Worm (Caenorhabditis elegans): ENCODE measurements around the gene golg-4.
"Not testable (repeated sequence)": the region's sequence is repeated elsewhere in the genome, so short reads cannot be mapped to it uniquely, and the experiment has no call there.

The golg-4 gene

DNA sequence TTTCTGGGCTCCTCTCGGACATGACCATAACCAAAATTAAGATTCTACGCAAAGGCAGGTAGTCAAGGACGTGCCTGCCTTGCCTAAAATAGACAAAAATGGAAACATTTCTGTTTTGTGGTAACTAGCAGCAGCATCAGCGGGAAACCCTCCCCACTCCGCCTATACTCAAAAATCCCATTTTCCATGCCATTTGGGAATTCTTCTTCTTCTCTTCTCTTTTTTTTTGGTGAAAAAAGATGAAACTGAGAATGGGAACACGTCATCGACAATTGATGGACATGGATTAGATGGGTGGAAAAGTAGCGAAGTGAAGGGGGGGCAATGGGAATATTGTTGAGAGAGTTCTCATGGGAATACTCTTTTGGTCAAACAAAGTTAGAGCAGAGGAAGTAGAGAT, 31.8 kb downstream of the golg-4 start:
- TF ChIP-seq rbr-2 (tag; optimal IDR thresholded peaks at IDR 0.05) (peak; percentile 2), unc-62 (GFP tag; optimal IDR thresholded peaks at IDR 0.05 in 1 of 2) (peak in 1 of 2 experiments; percentile 28), unc-62 (tag; optimal IDR thresholded peaks at IDR 0.05) (no peak), aha-1 (tag) (peak; percentile 93), ceh-62 (tag; optimal IDR thresholded peaks at IDR 0.05) (no peak), dmd-6 (GFP tag; IDR thresholded peaks at IDR 0.05) (no peak), egl-27 (tag; optimal IDR thresholded peaks at IDR 0.05) (no peak), ceh-28 (tag; optimal IDR thresholded peaks at IDR 0.05) (no peak), ceh-20 (GFP tag; IDR thresholded peaks at IDR 0.05) (0 out of 2 replicates have a peak, but pooled peaks have one; percentile 40), nhr-28 (tag; optimal IDR thresholded peaks at IDR 0.05) (no peak)

DNA sequence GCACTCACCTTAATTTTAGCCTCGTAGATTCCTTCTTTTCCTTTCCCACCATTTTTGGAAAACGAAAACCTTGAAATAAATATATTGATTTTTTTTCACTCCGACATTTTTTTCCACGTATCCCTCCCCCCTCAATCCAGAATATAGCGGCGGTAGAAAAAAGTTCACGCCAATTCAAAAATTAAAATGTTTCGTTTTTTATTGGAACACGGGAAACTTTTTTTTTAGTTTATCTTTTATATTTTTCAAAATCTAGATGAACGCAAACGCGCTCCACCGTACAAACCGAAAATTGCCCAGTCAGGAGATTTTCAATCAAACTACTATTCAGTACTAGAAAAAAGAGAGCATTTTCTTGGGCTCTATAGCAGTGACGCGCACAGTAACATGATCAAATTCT, 38.8 kb downstream of the golg-4 start, which contains the start of gene spe-41:
Gene spe-41, minus strand, starts transcription at position 72 of the 400 bp plus-strand sequence.
- TF ChIP-seq aha-1 (tag) (peak; percentile 90), Y5F2A.4 (GFP tag; optimal IDR thresholded peaks at IDR 0.05) (no peak), pqm-1 (tag; optimal IDR thresholded peaks at IDR 0.05) (no peak), R02D3.7 (tag; optimal IDR thresholded peaks at IDR 0.05) (no peak), dve-1 (tag; optimal IDR thresholded peaks at IDR 0.05; ENCODE audit: insufficient read depth) (no peak)

DNA sequence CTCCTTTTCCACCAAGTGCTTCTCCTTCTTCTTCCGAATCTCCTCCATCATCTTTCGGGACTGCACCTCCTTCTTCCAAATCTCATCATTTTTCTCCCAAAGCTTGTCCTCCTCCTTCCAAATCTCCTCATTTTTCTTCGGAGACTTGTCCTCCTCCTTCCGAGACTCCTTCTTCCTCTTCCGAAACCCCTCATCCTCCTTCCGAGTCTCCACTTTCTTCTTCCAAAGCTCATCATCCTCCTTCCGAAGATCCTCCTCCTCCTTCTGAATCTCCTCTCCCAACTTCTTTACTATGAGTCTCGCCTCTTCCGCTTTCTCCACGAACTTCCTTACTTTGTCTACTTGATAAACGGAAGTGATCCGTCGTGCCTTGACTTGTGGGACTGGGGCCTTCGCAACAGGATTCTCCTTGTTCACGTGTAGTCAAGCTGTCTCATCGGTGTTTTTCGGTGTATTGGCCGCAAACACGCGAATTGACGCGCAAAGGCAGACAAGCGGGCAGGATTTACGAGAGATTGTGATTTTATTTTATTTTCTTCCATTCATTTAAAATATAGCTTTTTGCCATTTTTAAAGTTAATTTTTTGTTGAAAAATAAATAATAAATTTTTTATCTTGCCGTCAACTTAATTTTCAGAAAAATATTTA, 47.3 kb downstream of the golg-4 start, which contains the start of the genes K01A11.3 and C34C12.12:
Gene K01A11.3, minus strand, starts transcription at position 51 of the 648 bp plus-strand sequence.
Gene C34C12.12, plus strand, starts transcription at position 632 of the 648 bp plus-strand sequence.
- TF ChIP-seq set-16 (GFP tag; IDR thresholded peaks at IDR 0.05) (peak; percentile 57), lin-38 (GFP tag; IDR thresholded peaks at IDR 0.05) (peak; percentile 61), vab-7 (GFP tag; IDR thresholded peaks at IDR 0.05) (no peak)

DNA sequence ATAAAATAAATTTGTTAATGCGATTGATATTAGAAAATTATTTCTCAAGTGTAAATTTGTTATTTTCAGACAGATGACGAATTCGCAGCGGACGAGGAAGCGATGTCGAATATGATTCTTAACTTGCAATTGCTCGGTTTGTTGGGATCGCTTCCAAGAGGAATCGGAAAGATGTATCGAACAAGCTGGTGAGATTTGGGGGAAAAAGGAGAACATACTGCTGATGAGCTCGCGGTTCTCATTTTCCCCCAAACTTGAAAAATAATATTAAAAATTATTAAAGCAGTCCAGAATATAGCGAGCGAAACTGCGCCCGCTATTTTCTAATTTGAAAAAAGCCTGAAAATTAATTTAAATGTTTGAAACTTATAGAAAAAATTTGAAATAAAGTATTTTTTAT, 48.1 kb downstream of the golg-4 start, which contains the start of gene C34C12.2:
Gene C34C12.2, plus strand, starts transcription at position 301 of the 400 bp plus-strand sequence.
- TF ChIP-seq lim-7 (GFP tag; IDR thresholded peaks at IDR 0.05); dmd-9 (GFP tag; IDR thresholded peaks at IDR 0.05); zfp-2 (tag; optimal IDR thresholded peaks at IDR 0.05): not testable (repeated sequence)

DNA sequence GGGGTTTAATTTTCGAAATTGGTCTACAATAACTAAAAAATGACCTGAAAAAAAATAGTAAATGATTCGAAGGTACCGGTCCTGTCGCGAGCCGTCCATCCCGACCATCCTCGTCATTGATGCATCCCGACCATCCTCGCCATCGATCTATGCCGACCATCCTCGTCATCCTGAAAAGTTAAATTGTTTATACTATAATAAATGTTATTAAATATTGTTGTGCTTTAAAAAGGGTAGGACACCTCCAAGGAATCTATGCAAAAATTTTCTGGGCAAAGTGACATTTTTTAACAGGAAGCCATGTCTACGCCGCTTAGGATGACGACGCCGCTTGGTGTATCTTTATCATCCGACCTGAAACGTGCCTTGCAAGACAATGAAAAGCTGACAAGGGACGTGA, 48.7 kb downstream of the golg-4 start, which contains the start of gene C34C12.1:
Gene C34C12.1, plus strand, starts transcription at position 301 of the 400 bp plus-strand sequence.
- TF ChIP-seq mxl-3 (GFP tag; optimal IDR thresholded peaks at IDR 0.05); ctbp-1 (GFP tag; IDR thresholded peaks at IDR 0.05); ztf-11 (tag; optimal IDR thresholded peaks at IDR 0.05): not testable (repeated sequence)

DNA sequence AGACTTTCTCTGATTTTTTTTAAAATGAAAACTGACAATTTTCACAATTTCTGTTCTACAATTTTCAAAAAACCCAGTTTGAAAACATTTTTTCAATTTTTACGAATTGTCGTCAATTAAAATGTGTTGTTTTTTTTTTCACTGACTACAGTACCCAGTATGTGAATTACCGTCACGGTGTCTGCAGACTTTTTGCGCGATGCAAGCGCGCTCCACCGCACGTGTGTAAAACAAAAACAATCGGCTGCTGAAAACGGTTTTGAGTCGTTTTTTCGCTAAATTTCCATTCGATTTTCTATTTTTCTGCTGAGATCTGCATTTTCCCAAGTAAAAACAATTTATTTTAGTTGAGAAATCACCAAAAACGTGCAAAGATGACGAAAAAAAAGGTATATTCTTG, 50.9 kb downstream of the golg-4 start:
- TF ChIP-seq nhr-28 (tag; optimal IDR thresholded peaks at IDR 0.05), result peak; percentile 96
- TF ChIP-seq lsy-2 (tag; optimal IDR thresholded peaks at IDR 0.05), result peak; percentile 98 to 100
- no peak for TF ChIP-seq cey-2 (tag; optimal IDR thresholded peaks at IDR 0.05; ENCODE audit: borderline replicate concordance, insufficient read depth)
- peak; percentile 95 for TF ChIP-seq hlh-30 (tag; optimal IDR thresholded peaks at IDR 0.05; ENCODE audit: insufficient read depth)
- no peak for TF ChIP-seq tag-97 (GFP tag; IDR thresholded peaks at IDR 0.05)
- TF ChIP-seq lin-39 (tag; optimal IDR thresholded peaks at IDR 0.05), result peak; percentile 73
- TF ChIP-seq tra-1 (GFP tag; IDR thresholded peaks at IDR 0.05), result peak; percentile 95
- TF ChIP-seq unc-62 (GFP tag; optimal IDR thresholded peaks at IDR 0.05 in 1 of 2), result peak in 1 of 2 experiments; percentile 99
- TF ChIP-seq unc-62 (tag; optimal IDR thresholded peaks at IDR 0.05), result no peak
- no peak for TF ChIP-seq unc-39 (tag; optimal IDR thresholded peaks at IDR 0.05)
- peak; percentile 63 for TF ChIP-seq nhr-10 (tag; optimal IDR thresholded peaks at IDR 0.05)
- TF ChIP-seq nhr-76 (tag; optimal IDR thresholded peaks at IDR 0.05), result peak; percentile 68
- TF ChIP-seq egl-43 (GFP tag; IDR thresholded peaks at IDR 0.05), result peak; percentile 85
- peak; percentile 91 for TF ChIP-seq lin-1 (GFP tag; IDR thresholded peaks at IDR 0.05)
- TF ChIP-seq rbr-2 (tag; optimal IDR thresholded peaks at IDR 0.05), result peak; percentile 99
- TF ChIP-seq nhr-102 (tag; optimal IDR thresholded peaks at IDR 0.05), result peak; percentile 97
- TF ChIP-seq nhr-77 (tag; optimal IDR thresholded peaks at IDR 0.05), result peak; percentile 99
- peak; percentile 86 for TF ChIP-seq php-3 (GFP tag; IDR thresholded peaks at IDR 0.05)
- TF ChIP-seq ZK546.5 (tag; optimal IDR thresholded peaks at IDR 0.05), result peak in 1 of 2 experiments; percentile 64
- TF ChIP-seq egl-27 (tag; optimal IDR thresholded peaks at IDR 0.05), result no peak
- TF ChIP-seq saeg-2 (GFP tag; IDR thresholded peaks at IDR 0.05), result peak; percentile 90
- TF ChIP-seq ceh-20 (GFP tag; IDR thresholded peaks at IDR 0.05), result peak; percentile 98
- TF ChIP-seq D1046.2 (GFP tag; IDR thresholded peaks at IDR 0.05), result peak; percentile 96
